Worm (Caenorhabditis elegans): ENCODE data around the gene fbxb-44.

DNA sequence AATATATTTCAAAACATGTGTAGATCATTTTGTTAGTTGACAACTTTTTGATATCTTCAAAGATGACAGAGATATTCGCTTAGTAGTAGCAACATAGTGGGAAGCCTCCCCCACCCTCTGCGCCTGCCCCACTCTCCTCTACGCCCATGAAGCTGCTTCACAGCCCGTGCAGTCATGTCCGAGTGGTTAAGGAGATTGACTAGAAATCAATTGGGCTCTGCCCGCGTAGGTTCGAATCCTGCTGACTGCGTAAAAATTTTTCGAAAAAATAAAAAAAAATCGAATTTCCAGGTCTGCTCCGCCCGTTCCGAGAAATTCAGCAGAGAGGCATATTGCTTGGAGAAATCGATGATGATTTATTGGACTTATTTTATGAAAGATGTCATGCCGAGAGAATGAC, 18.8 kb upstream of the fbxb-44 start:
- TF ChIP-seq sox-4 (tag; optimal IDR thresholded peaks at IDR 0.05) = no peak
- TF ChIP-seq elt-2 (tag; optimal IDR thresholded peaks at IDR 0.05) = no peak

Measured in whole organism, late embryonic.